Worm (Caenorhabditis elegans) whole organism, L4/young adult: ENCODE data around the gene srlf-37.

ENCODE experiments used
- W03F9.2 ChIP-seq: fragments of 150-350 bp; optimal IDR thresholded peaks from 2 replicates; lab custom pipeline; 2014; ENCODE audit warnings: missing biosample characterization, missing genetic modification characterization
- dao-5 ChIP-seq: sonication (generic microtip); optimal IDR thresholded peaks from 2 replicates; lab custom pipeline; 2016; ENCODE audit warnings: missing genotype, missing genetic modification characterization, moderate library complexity, missing compliant biosample characterization
- him-1 ChIP-seq: sonication (generic microtip); optimal IDR thresholded peaks from 2 replicates; lab custom pipeline; 2016; ENCODE audit warnings: missing genotype, missing genetic modification reagents, missing genetic modification characterization, missing compliant biosample characterization

The srlf-37 gene

ce11 chrV:604105-604504, at the start of gene srlf-37:
TSS of gene srlf-37 (minus strand) at chrV:604205.
- no peak for TF ChIP-seq dao-5 (tag; lab: Kevin White, UChicago)

- TF ChIP-seq W03F9.2 = no peak
- TF ChIP-seq dao-5 (tag; lab: Kevin White, UChicago) = no peak
- TF ChIP-seq him-1 = no peak
Measured at ce11 chrV:652940-653339, 48.9 kb upstream of the srlf-37 start, which contains the start of gene srj-5. TSS of gene srj-5 (minus strand) at chrV:653040.

ce11 chrV:646888-647287, 42.9 kb upstream of the srlf-37 start, which contains the start of gene ugt-42:
TSS of gene ugt-42 (plus strand) at chrV:647188.
- TF ChIP-seq him-1 = no peak
- no peak for TF ChIP-seq dao-5 (tag; lab: Kevin White, UChicago)
- no peak for TF ChIP-seq W03F9.2

ce11 chrV:646129-646528, 42.1 kb upstream of the srlf-37 start, which contains the start of gene F48G7.12:
TSS of gene F48G7.12 (minus strand) at chrV:646229.
- no peak for TF ChIP-seq him-1
- TF ChIP-seq dao-5 (tag; lab: Kevin White, UChicago) = no peak
- TF ChIP-seq W03F9.2 = no peak

- no peak for TF ChIP-seq dao-5 (tag; lab: Kevin White, UChicago)
- no peak for TF ChIP-seq him-1
- no peak for TF ChIP-seq W03F9.2
Measured at ce11 chrV:642750-643149, 38.7 kb upstream of the srlf-37 start, which contains the start of gene nhr-190. TSS of gene nhr-190 (minus strand) at chrV:642924.

ce11 chrV:638328-638727, 34.3 kb upstream of the srlf-37 start, which contains the start of gene srj-37:
TSS of gene srj-37 (plus strand) at chrV:638628.
- TF ChIP-seq him-1 (no peak), W03F9.2 (no peak), dao-5 (tag; lab: Kevin White, UChicago) (no peak)

- TF ChIP-seq him-1 = no peak
- TF ChIP-seq dao-5 (tag; lab: Kevin White, UChicago) = no peak
- no peak for TF ChIP-seq W03F9.2
Measured at ce11 chrV:636281-636680, 32.3 kb upstream of the srlf-37 start, which contains the start of gene pals-31. TSS of gene pals-31 (plus strand) at chrV:636581.

- TF ChIP-seq W03F9.2 (no peak), him-1 (no peak), dao-5 (tag; lab: Kevin White, UChicago) (no peak)
Measured at ce11 chrV:635630-636029, 31.6 kb upstream of the srlf-37 start.

ce11 chrV:634855-635254, 30.9 kb upstream of the srlf-37 start, which contains the start of gene F48G7.10:
TSS of gene F48G7.10 (minus strand) at chrV:634955.
- TF ChIP-seq W03F9.2 = no peak
- no peak for TF ChIP-seq him-1
- no peak for TF ChIP-seq dao-5 (tag; lab: Kevin White, UChicago)

ce11 chrV:631832-632231, 27.8 kb upstream of the srlf-37 start:
- TF ChIP-seq dao-5 (tag; lab: Kevin White, UChicago) (no peak), W03F9.2 (no peak), him-1 (no peak)

- TF ChIP-seq dao-5 (tag; lab: Kevin White, UChicago) = no peak
- TF ChIP-seq him-1 = no peak
- TF ChIP-seq W03F9.2 = no peak
Measured at ce11 chrV:628527-628926, 24.5 kb upstream of the srlf-37 start, which contains the start of gene F48G7.9. TSS of gene F48G7.9 (minus strand) at chrV:628627.

ce11 chrV:627585-627984, 23.6 kb upstream of the srlf-37 start, which contains the start of gene F48G7.8:
TSS of gene F48G7.8 (minus strand) at chrV:627685.
- no peak for TF ChIP-seq him-1

- TF ChIP-seq him-1 (no peak), W03F9.2 (no peak), dao-5 (tag; lab: Kevin White, UChicago) (no peak)
Measured at ce11 chrV:626321-626720, 22.3 kb upstream of the srlf-37 start, which contains the start of gene F48G7.7. TSS of gene F48G7.7 (minus strand) at chrV:626421.

ce11 chrV:624922-625321, 20.9 kb upstream of the srlf-37 start, which contains the start of gene srt-17:
TSS of gene srt-17 (minus strand) at chrV:625022.
- TF ChIP-seq W03F9.2 = no peak
- no peak for TF ChIP-seq him-1
- TF ChIP-seq dao-5 (tag; lab: Kevin White, UChicago) = no peak

ce11 chrV:622902-623301, 18.9 kb upstream of the srlf-37 start, which contains the start of gene F48G7.5:
TSS of gene F48G7.5 (minus strand) at chrV:622935.
- no peak for TF ChIP-seq him-1

ce11 chrV:620987-621386, 17.0 kb upstream of the srlf-37 start:
- TF ChIP-seq W03F9.2 = no peak
